Worm (Caenorhabditis elegans): ENCODE results near the gene srw-98.

DNA sequence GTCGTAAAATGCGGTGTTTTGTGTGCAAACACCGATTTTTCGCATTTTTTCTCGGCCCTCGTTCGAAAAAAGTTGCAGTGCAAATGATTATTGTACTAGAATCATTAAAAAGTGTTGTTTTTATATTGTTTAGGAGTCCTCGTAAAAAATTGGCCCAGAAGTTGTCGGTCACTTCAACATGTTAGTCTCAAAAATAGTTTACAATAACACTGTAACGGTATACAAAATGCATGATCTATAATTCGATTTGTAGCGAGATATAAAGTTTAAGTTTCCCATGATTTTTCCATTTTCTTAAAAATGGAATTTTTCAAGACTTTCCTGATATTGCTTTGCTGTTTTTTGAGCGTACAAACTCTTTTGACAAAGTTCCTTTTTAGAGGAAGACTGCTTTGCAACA is 11.2 kb downstream of the srw-98 start, which contains the start of gene K04F1.8:
- no peak for TF ChIP-seq ceh-36 (tag; optimal IDR thresholded peaks at IDR 0.05)
- no peak for TF ChIP-seq ama-1 (optimal IDR thresholded peaks at IDR 0.05)
- TF ChIP-seq ets-7 (tag; optimal IDR thresholded peaks at IDR 0.05), result no peak
- no peak for TF ChIP-seq flt-1 (GFP tag; IDR thresholded peaks at IDR 0.05)
- TF ChIP-seq F13C5.2 (tag; optimal IDR thresholded peaks at IDR 0.05), result no peak
- no peak for TF ChIP-seq hmbx-1 (tag; optimal IDR thresholded peaks at IDR 0.05)
- TF ChIP-seq aly-1 (tag; optimal IDR thresholded peaks at IDR 0.05), result no peak
- TF ChIP-seq hmg-4 (GFP tag; optimal IDR thresholded peaks at IDR 0.05), result no peak
- TF ChIP-seq B0310.2 (tag; optimal IDR thresholded peaks at IDR 0.05), result no peak
- TF ChIP-seq tbx-37 (GFP tag; conservative IDR thresholded peaks at IDR 0.05), result no peak
- no peak for TF ChIP-seq scrt-1 (GFP tag; IDR thresholded peaks at IDR 0.05)
- TF ChIP-seq pes-1 (GFP tag; IDR thresholded peaks at IDR 0.05), result no peak

Data from whole organism, early embryonic.